Fruit fly (Drosophila melanogaster): Measurements from ENCODE around the gene CG31807.

DNA sequence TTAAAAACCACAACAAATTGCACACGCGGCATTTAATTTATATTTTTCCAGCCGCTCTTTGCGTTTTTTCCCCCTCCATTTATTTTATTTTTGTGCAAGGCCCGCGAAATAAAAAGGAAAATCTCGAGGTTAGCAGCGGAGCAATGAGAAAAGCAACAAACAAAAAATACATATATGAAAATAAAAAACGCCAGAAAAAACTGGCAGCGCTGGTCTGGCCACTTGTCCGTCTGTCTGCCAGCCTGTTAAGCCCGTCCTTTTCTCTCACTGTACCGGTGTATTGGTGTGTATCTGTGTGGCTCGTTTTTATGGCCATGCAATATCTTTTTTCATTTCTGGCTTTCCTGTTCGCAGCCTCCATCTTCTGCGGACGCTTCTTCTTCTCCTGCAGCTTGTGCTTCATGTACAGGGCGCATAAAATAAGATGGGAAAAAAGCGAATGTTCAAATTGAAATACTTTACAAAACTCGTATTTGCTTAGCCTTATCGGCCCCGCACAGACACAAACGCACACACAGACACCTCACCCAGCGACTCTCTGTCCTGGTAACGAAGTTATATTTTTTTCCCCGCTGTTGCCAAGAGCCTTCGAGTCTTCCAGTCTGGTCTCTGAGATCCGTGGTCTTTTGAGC, 2.7 kb upstream of the CG31807 start:
- TF ChIP-seq CG8478 (optimal IDR thresholded peaks at IDR 0.05) (no peak), pan (optimal IDR thresholded peaks at IDR 0.05) (no peak)

Data from whole organism.